Fruit fly (Drosophila melanogaster): ENCODE data around the gene CG43184.
A peak's percentile ranks its signal among the peaks of the same experiment; 100 is the strongest.

Gene CG43184

DNA sequence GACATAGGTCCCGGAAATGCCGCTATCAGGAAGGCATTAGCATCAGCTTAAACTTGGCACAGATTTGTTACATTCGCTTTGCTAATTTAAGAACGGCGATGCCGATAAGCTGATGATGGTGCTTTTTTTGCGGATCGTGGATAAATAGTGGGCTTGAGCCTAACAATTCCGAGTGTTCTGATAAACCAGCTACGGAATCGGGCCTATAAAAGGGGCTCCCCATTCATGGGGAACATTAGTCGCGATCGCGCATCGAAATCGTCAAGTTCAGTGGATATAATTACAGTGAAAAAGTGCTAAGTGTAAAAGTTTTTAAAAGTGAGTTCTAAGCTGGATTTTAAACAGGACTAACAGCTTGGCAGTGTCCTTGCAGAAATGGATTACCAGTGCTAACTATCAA, 8.2 kb downstream of the CG43184 start, which contains the start of gene Hml:
TSS of gene Hml (plus strand) at position 301 of the 400 bp plus-strand sequence.
- TF ChIP-seq tj (GFP tag; optimal IDR thresholded peaks at IDR 0.05) (no peak), pad (GFP tag; optimal IDR thresholded peaks at IDR 0.05) (no peak), cnc (optimal IDR thresholded peaks at IDR 0.05) (no peak), CG5204 (GFP tag; optimal IDR thresholded peaks at IDR 0.05) (no peak), kay (GFP tag; ENCODE audit: borderline replicate concordance) (no peak), CG14711 (tag; optimal IDR thresholded peaks at IDR 0.05) (no peak), CG1620 (GFP tag; optimal IDR thresholded peaks at IDR 0.05) (no peak), cic (GFP tag; optimal IDR thresholded peaks at IDR 0.05) (no peak), CG11617 (GFP tag; optimal IDR thresholded peaks at IDR 0.05) (no peak), CG7045 (GFP tag; optimal IDR thresholded peaks at IDR 0.05) (no peak), CG7101 (tag; optimal IDR thresholded peaks at IDR 0.05) (no peak), CG33017 (tag; optimal IDR thresholded peaks at IDR 0.05) (no peak), Mnt (GFP tag; optimal IDR thresholded peaks at IDR 0.05) (no peak), Clk (GFP tag; optimal IDR thresholded peaks at IDR 0.05) (no peak)

DNA sequence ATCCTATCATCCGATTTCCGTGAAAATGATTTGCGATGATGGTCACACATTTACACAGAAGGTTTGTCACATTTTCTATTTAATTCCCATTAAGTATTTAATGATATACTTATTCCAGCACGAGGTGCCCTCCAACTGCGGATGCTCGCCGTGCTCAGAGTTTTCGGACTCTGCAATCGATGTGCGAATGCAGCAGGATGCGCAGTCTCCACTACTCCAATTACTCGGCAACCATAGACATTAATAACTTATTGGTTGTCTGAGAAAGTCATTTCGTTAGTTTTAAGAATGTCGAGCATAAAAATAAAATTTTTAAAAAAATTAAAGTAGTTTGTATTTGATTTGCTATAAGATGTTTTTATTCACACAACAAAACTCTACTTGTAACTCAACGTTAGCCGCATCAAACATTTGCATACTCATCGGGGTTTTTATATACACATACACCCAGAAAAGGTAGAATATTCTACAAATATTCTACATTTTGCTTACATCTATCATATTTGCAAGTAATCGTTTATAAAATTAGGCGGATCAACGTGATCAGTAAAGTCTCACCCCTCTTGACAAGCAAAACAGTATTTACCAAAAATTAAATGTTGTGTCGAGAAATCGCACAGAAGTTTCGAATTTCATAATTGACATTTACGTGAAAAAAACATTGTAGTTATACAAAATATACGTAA, 22.3 kb downstream of the CG43184 start:
- TF ChIP-seq cnc (optimal IDR thresholded peaks at IDR 0.05): peak in 1 of 2 experiments; percentile 4
- TF ChIP-seq CG11617 (GFP tag; optimal IDR thresholded peaks at IDR 0.05): no peak
- TF ChIP-seq ovo (GFP tag; optimal IDR thresholded peaks at IDR 0.05): no peak
- TF ChIP-seq CG7045 (GFP tag; optimal IDR thresholded peaks at IDR 0.05): no peak
- no peak for TF ChIP-seq tj (GFP tag; optimal IDR thresholded peaks at IDR 0.05)

DNA sequence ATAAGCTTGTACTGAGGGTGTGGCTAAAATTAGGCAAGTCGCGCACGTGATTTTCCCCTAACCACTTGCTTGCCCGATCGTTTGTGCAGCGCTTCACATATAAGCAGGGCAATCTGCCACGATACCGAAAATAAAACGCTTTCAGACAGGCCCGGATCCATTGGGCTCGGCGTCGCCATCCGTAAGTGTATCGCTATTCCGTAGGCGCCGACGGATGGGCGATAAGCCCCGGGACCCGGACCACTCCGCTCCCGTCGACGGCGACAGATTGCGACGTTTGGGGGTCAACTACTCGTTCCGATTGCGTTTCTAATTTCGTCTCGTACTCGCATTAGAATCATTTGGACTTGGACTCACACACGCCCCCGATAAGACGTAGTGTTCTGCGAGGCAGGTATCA, 24.8 kb downstream of the CG43184 start:
- TF ChIP-seq tj (GFP tag; optimal IDR thresholded peaks at IDR 0.05) (no peak), CG12768 (GFP tag; optimal IDR thresholded peaks at IDR 0.05) (no peak), toe (GFP tag; optimal IDR thresholded peaks at IDR 0.05) (peak; percentile 14), Hr96 (GFP tag; optimal IDR thresholded peaks at IDR 0.05) (peak; percentile 12), CG7101 (tag; optimal IDR thresholded peaks at IDR 0.05) (peak; percentile 38), Mnt (GFP tag; optimal IDR thresholded peaks at IDR 0.05) (peak; percentile 44), CG33017 (tag; optimal IDR thresholded peaks at IDR 0.05) (peak; percentile 30), cic (GFP tag; optimal IDR thresholded peaks at IDR 0.05) (peak; percentile 54), pad (GFP tag; optimal IDR thresholded peaks at IDR 0.05) (peak; percentile 12), Clk (GFP tag; optimal IDR thresholded peaks at IDR 0.05) (no peak)

DNA sequence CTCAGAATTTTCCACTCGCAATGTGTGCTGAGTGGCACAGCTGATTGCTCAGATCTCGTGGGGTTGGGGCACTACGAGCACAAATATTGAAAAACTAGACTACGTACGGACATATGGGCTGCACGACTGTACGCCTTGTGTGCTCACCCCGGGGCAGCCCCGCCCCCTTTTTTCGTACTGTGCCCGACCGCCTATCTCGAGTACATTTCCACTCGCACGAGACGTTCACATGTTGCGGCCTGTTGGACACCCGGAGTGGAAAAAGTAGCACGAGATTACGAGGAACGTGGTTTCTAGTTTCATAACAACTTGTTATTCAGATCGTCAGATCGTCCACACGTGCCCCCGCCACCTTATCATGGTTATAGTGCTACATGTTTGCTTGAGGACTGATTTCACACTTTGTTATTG, 25.8 kb downstream of the CG43184 start:
- TF ChIP-seq CG33017 (tag; optimal IDR thresholded peaks at IDR 0.05): no peak
- no peak for TF ChIP-seq cic (GFP tag; optimal IDR thresholded peaks at IDR 0.05)

DNA sequence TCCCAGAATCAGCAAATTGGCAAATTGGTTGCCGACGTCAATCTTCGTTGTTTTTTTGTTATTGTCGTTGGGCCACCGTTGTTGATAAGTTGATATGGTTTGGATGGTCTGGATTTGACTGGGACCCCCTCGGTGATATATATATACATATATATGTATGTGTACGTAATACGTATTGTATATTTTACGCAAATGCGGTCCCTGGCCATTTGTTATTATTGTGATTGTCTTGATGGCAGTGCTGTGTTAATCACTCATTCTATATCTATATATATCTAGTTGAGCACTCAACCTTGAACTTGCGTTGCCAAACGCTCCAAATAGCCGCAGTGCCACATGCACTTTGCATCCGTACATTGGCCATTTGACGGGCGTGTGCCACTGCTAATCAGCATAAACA, 27.0 kb downstream of the CG43184 start:
- TF ChIP-seq pad (GFP tag; optimal IDR thresholded peaks at IDR 0.05) (no peak), bab1 (GFP tag; optimal IDR thresholded peaks at IDR 0.05) (no peak), cnc (optimal IDR thresholded peaks at IDR 0.05) (no peak), Hr96 (GFP tag; optimal IDR thresholded peaks at IDR 0.05) (no peak), cic (GFP tag; optimal IDR thresholded peaks at IDR 0.05) (no peak), CG7045 (GFP tag; optimal IDR thresholded peaks at IDR 0.05) (no peak), Mnt (GFP tag; optimal IDR thresholded peaks at IDR 0.05) (no peak), Clk (GFP tag; optimal IDR thresholded peaks at IDR 0.05) (no peak), CG33017 (tag; optimal IDR thresholded peaks at IDR 0.05) (no peak), Crg-1 (GFP tag; optimal IDR thresholded peaks at IDR 0.05) (no peak), CG14711 (tag; optimal IDR thresholded peaks at IDR 0.05) (no peak), kay (GFP tag; ENCODE audit: borderline replicate concordance) (no peak), CG11617 (GFP tag; optimal IDR thresholded peaks at IDR 0.05) (no peak), ovo (GFP tag; optimal IDR thresholded peaks at IDR 0.05) (no peak), CG7101 (tag; optimal IDR thresholded peaks at IDR 0.05) (no peak), CG1620 (GFP tag; optimal IDR thresholded peaks at IDR 0.05) (no peak), CG12768 (GFP tag; optimal IDR thresholded peaks at IDR 0.05) (no peak)

DNA sequence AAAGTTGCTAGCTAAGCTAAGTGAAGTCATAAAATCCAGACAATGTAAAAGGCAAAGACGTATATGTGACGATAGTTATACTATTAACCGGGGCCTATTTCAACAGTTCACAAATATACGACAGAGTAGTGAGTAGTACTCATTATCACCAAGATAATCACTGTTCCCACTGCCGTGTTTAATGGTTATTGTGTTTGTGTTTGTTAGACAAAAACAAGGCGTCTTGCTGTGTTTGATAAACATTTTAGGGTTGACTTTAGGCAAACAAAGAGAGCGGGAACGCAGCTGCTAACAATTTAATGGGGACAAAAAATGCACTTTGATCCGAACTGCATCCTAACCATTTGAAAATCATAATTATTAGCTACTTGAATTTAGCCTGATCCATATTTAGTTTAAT, 27.9 kb downstream of the CG43184 start:
- TF ChIP-seq Mnt (GFP tag; optimal IDR thresholded peaks at IDR 0.05) (no peak), cnc (optimal IDR thresholded peaks at IDR 0.05) (no peak), CG14711 (tag; optimal IDR thresholded peaks at IDR 0.05) (peak; percentile 28), Clk (GFP tag; optimal IDR thresholded peaks at IDR 0.05) (no peak), Hr96 (GFP tag; optimal IDR thresholded peaks at IDR 0.05) (peak; percentile 19), CG12768 (GFP tag; optimal IDR thresholded peaks at IDR 0.05) (no peak), CG5204 (GFP tag; optimal IDR thresholded peaks at IDR 0.05) (no peak), CG7045 (GFP tag; optimal IDR thresholded peaks at IDR 0.05) (no peak), Crg-1 (GFP tag; optimal IDR thresholded peaks at IDR 0.05) (no peak), pad (GFP tag; optimal IDR thresholded peaks at IDR 0.05) (no peak), CG11617 (GFP tag; optimal IDR thresholded peaks at IDR 0.05) (no peak), cic (GFP tag; optimal IDR thresholded peaks at IDR 0.05) (no peak), tj (GFP tag; optimal IDR thresholded peaks at IDR 0.05) (no peak), CG7101 (tag; optimal IDR thresholded peaks at IDR 0.05) (peak; percentile 48), toe (GFP tag; optimal IDR thresholded peaks at IDR 0.05) (no peak)

DNA sequence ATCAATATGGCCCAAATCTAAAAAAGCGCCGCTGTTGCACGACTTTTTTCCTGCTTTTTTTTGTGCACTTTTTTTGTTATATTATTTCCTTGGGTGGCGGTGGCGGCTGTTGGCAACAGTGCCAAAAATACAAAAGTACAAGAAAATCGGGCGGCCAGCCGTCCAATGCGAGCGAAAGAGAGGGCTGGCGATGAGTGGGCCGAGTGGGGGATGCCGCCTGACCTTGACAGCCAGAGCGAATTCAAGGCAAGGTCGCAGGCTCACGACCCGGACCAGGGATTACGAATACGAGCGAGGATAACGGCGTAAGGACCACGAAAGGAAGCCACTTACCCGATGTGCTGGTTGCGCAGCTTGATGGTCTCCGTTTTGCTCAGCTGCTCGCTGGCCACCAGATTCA, 28.7 kb downstream of the CG43184 start:
- no peak for TF ChIP-seq CG33017 (tag; optimal IDR thresholded peaks at IDR 0.05)
- peak; percentile 69 for TF ChIP-seq kay (GFP tag; ENCODE audit: borderline replicate concordance)
- no peak for TF ChIP-seq cic (GFP tag; optimal IDR thresholded peaks at IDR 0.05)
- no peak for TF ChIP-seq CG7045 (GFP tag; optimal IDR thresholded peaks at IDR 0.05)
